Worm (Caenorhabditis elegans) whole organism, midembryonic: ENCODE results near the gene C12D8.21.

Experiments used
- cog-1 ChIP-seq: sonication (generic microtip); optimal IDR thresholded peaks from 2 replicates; lab custom pipeline; 2016; ENCODE audit warnings: missing genetic modification characterization, missing compliant biosample characterization
- flt-1 ChIP-seq: fragments of 200-800 bp; sonication (Bioruptor generic); IDR thresholded peaks from 2 replicates; pipeline ENCODE4 v1.3.6; 2022; ENCODE audit warnings: missing genetic modification characterization, missing compliant biosample characterization

DNA sequence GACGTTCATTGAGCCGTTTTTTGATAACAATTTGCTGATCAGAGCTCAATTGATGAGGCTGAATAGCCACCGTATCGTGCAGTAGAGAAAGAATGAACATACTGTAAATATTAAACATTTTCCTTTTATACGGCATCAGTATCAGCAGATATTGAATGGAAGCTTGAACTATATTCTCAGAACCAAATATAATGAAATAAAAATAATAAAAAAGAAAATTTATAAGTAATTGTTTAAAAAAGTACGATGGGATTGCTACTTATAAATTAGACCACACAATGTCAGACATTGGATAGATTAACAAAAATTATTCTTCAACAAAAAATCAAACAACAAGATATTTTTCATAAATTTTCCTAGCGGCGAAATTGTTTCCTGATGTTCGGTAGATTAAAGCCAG lies 34.5 kb downstream of the C12D8.21 start, which contains the start of gene rpc-25:
- TF ChIP-seq flt-1 (GFP tag; lab: Robert Waterston, UW) (no peak), cog-1 (no peak)
